Worm (Caenorhabditis elegans) whole organism, late embryonic: ENCODE data around the gene adal-1.

Source experiments
- C08G9.2 ChIP-seq: sonication (generic microtip); optimal IDR thresholded peaks from 2 replicates; lab custom pipeline; 2016; ENCODE audit warnings: mild to moderate bottlenecking, missing genetic modification characterization, moderate library complexity, missing compliant biosample characterization
- C38D4.7 ChIP-seq: fragments of 200-800 bp; sonication (Bioruptor generic); optimal IDR thresholded peaks from 2 replicates; lab custom pipeline; 2018; ENCODE audit warnings: mild to moderate bottlenecking, missing genetic modification characterization, moderate library complexity, missing compliant biosample characterization
- K02D7.2 ChIP-seq: sonication (generic microtip); optimal IDR thresholded peaks from 2 replicates; lab custom pipeline; 2017; ENCODE audit warnings: mild to moderate bottlenecking, missing genetic modification characterization, missing compliant biosample characterization
- K09A11.1 ChIP-seq: sonication (generic microtip); optimal IDR thresholded peaks from 2 replicates; lab custom pipeline; 2017; ENCODE audit warnings: antibody characterized with exemption, mild to moderate bottlenecking, missing genetic modification characterization, missing compliant biosample characterization; ENCODE audit not compliant: insufficient read depth
- T23F11.4 ChIP-seq: fragments of 200-800 bp; sonication (Bioruptor generic); optimal IDR thresholded peaks from 2 replicates; lab custom pipeline; 2018; ENCODE audit warnings: mild to moderate bottlenecking, missing genetic modification characterization, missing compliant biosample characterization
- Y22D7AL.16 ChIP-seq: sonication (generic microtip); optimal IDR thresholded peaks from 2 replicates; lab custom pipeline; 2016; ENCODE audit warnings: missing genetic modification characterization, missing compliant biosample characterization
- ama-1 ChIP-seq: fragments of 150-350 bp; optimal IDR thresholded peaks from 2 replicates; lab custom pipeline; 2014
- ceh-14 ChIP-seq: sonication (generic microtip); optimal IDR thresholded peaks from 2 replicates; lab custom pipeline; 2016; ENCODE audit warnings: missing genotype, missing genetic modification characterization, missing compliant biosample characterization
- ceh-19 ChIP-seq: fragments of 200-800 bp; sonication (Bioruptor generic); optimal IDR thresholded peaks from 2 replicates; lab custom pipeline; 2018; ENCODE audit warnings: mild to moderate bottlenecking, missing genetic modification characterization, missing compliant biosample characterization
- ceh-2 ChIP-seq: sonication (generic microtip); optimal IDR thresholded peaks from 2 replicates; lab custom pipeline; 2016; ENCODE audit warnings: missing genotype, missing genetic modification characterization, missing compliant biosample characterization
- ceh-22 ChIP-seq: sonication (generic microtip); optimal IDR thresholded peaks from 2 replicates; lab custom pipeline; 2017; ENCODE audit warnings: missing biosample characterization, missing genetic modification characterization
- ceh-24 ChIP-seq: sonication (generic microtip); optimal IDR thresholded peaks from 2 replicates; lab custom pipeline; 2016; ENCODE audit warnings: mild to moderate bottlenecking, missing genetic modification characterization, missing compliant biosample characterization
- ceh-30 ChIP-seq: fragments of 150-350 bp; optimal IDR thresholded peaks from 2 replicates; lab custom pipeline; 2014; ENCODE audit warnings: missing biosample characterization, missing genetic modification characterization
- ceh-34 ChIP-seq: sonication (generic microtip); optimal IDR thresholded peaks from 2 replicates; lab custom pipeline; 2016; ENCODE audit warnings: mild to moderate bottlenecking, missing genetic modification characterization, missing compliant biosample characterization
- ceh-48 ChIP-seq: sonication (generic microtip); optimal IDR thresholded peaks from 2 replicates; lab custom pipeline; 2016; ENCODE audit warnings: missing genetic modification characterization, inconsistent platforms, missing compliant biosample characterization
- ceh-9 ChIP-seq: sonication (generic microtip); optimal IDR thresholded peaks from 2 replicates; lab custom pipeline; 2016; ENCODE audit warnings: mild to moderate bottlenecking, missing genetic modification characterization, inconsistent platforms, missing compliant biosample characterization
- che-1 ChIP-seq: sonication (generic microtip); optimal IDR thresholded peaks from 2 replicates; lab custom pipeline; 2016; ENCODE audit warnings: mild to moderate bottlenecking, missing genetic modification characterization, missing compliant biosample characterization
- dve-1 ChIP-seq: sonication (generic microtip); optimal IDR thresholded peaks from 2 replicates; lab custom pipeline; 2017; ENCODE audit warnings: antibody characterized with exemption, mild to moderate bottlenecking, missing genetic modification characterization, missing compliant biosample characterization
- elt-2 ChIP-seq: sonication (generic microtip); optimal IDR thresholded peaks from 2 replicates; lab custom pipeline; 2016; ENCODE audit warnings: missing genetic modification reagents, missing genetic modification characterization, missing compliant biosample characterization
- elt-4 ChIP-seq: sonication (generic microtip); optimal IDR thresholded peaks from 2 replicates; lab custom pipeline; 2016; ENCODE audit warnings: missing genetic modification characterization, missing compliant biosample characterization
- ets-4 ChIP-seq: sonication (generic microtip); optimal IDR thresholded peaks from 2 replicates; lab custom pipeline; 2016; ENCODE audit warnings: missing genetic modification characterization, missing compliant biosample characterization
- fax-1 ChIP-seq: sonication (generic microtip); optimal IDR thresholded peaks from 2 replicates; lab custom pipeline; 2016; ENCODE audit warnings: missing genotype, missing genetic modification characterization, missing compliant biosample characterization
- fkh-10 ChIP-seq: fragments of 150-350 bp; optimal IDR thresholded peaks from 2 replicates; lab custom pipeline; 2014; ENCODE audit warnings: missing biosample characterization, missing genetic modification reagents, missing genetic modification characterization
- fkh-6 ChIP-seq: sonication (generic microtip); optimal IDR thresholded peaks from 2 replicates; lab custom pipeline; 2016; ENCODE audit warnings: missing genetic modification characterization, missing compliant biosample characterization
- gmeb-2 ChIP-seq: sonication (generic microtip); optimal IDR thresholded peaks from 2 replicates; lab custom pipeline; 2016; ENCODE audit warnings: missing genetic modification characterization, inconsistent platforms, missing compliant biosample characterization
- hlh-13 ChIP-seq: fragments of 200-800 bp; sonication (Bioruptor generic); optimal IDR thresholded peaks from 2 replicates; lab custom pipeline; 2018; ENCODE audit warnings: mild to moderate bottlenecking, missing genetic modification characterization, missing compliant biosample characterization
- hlh-30 ChIP-seq: sonication (generic microtip); optimal IDR thresholded peaks from 2 replicates; lab custom pipeline; 2017; ENCODE audit warnings: antibody characterized with exemption, missing genetic modification characterization, missing compliant biosample characterization; ENCODE audit not compliant: insufficient read depth
- hlh-6 ChIP-seq: sonication (generic microtip); optimal IDR thresholded peaks from 2 replicates; lab custom pipeline; 2016; ENCODE audit warnings: missing genotype, missing genetic modification characterization, missing compliant biosample characterization
- hlh-8 ChIP-seq: sonication (generic microtip); optimal IDR thresholded peaks from 2 replicates; lab custom pipeline; 2016; ENCODE audit warnings: missing genotype, missing genetic modification characterization, missing compliant biosample characterization
- lim-6 ChIP-seq: sonication (generic microtip); optimal IDR thresholded peaks from 2 replicates; lab custom pipeline; 2016; ENCODE audit warnings: missing genetic modification characterization, missing compliant biosample characterization
- lin-11 ChIP-seq: fragments of 200-800 bp; sonication (Bioruptor generic); optimal IDR thresholded peaks from 2 replicates; lab custom pipeline; 2018; ENCODE audit warnings: mild to moderate bottlenecking, missing genetic modification characterization, missing compliant biosample characterization
- mec-3 ChIP-seq: sonication (generic microtip); optimal IDR thresholded peaks from 2 replicates; lab custom pipeline; 2016; ENCODE audit warnings: borderline replicate concordance, missing genetic modification characterization, missing compliant biosample characterization
- nhr-232 ChIP-seq: sonication (generic microtip); optimal IDR thresholded peaks from 2 replicates; lab custom pipeline; 2016; ENCODE audit warnings: missing genetic modification characterization, missing compliant biosample characterization
- odd-2 ChIP-seq: sonication (generic microtip); optimal IDR thresholded peaks from 2 replicates; lab custom pipeline; 2017; ENCODE audit warnings: antibody characterized with exemption, mild to moderate bottlenecking, missing genetic modification characterization, missing compliant biosample characterization
- pat-9 ChIP-seq: fragments of 200-800 bp; sonication (Bioruptor generic); optimal IDR thresholded peaks from 2 replicates; lab custom pipeline; 2018; ENCODE audit warnings: mild to moderate bottlenecking, missing genetic modification characterization, moderate library complexity, missing compliant biosample characterization
- pros-1 ChIP-seq: fragments of 150-350 bp; optimal IDR thresholded peaks from 2 replicates; lab custom pipeline; 2014; ENCODE audit warnings: missing biosample characterization, missing genetic modification reagents, missing genetic modification characterization
- ref-2 ChIP-seq: sonication (generic microtip); optimal IDR thresholded peaks from 2 replicates; lab custom pipeline; 2016; ENCODE audit warnings: missing genetic modification characterization, missing compliant biosample characterization
- syd-9 ChIP-seq: sonication (generic microtip); optimal IDR thresholded peaks from 2 replicates; lab custom pipeline; 2016; ENCODE audit warnings: mild to moderate bottlenecking, missing genetic modification characterization, moderate library complexity, missing compliant biosample characterization
- tbx-2 ChIP-seq: sonication (generic microtip); optimal IDR thresholded peaks from 2 replicates; lab custom pipeline; 2016; ENCODE audit warnings: missing genetic modification characterization, missing compliant biosample characterization
- unc-42 ChIP-seq: sonication (generic microtip); optimal IDR thresholded peaks from 2 replicates; lab custom pipeline; 2016; ENCODE audit warnings: missing genotype, missing genetic modification characterization, missing compliant biosample characterization
- unc-86 ChIP-seq: sonication (generic microtip); optimal IDR thresholded peaks from 2 replicates; lab custom pipeline; 2016; ENCODE audit warnings: missing genetic modification characterization, missing compliant biosample characterization
- zip-5 ChIP-seq: sonication (generic microtip); optimal IDR thresholded peaks from 2 replicates; lab custom pipeline; 2016; ENCODE audit warnings: missing genetic modification characterization, missing compliant biosample characterization
- ztf-16 ChIP-seq: sonication (generic microtip); optimal IDR thresholded peaks from 2 replicates; lab custom pipeline; 2017; ENCODE audit warnings: missing genetic modification characterization, missing compliant biosample characterization

adal-1 gene

ce11 chrII:6884568-6884967 lies 8.9 kb downstream of the adal-1 start:
- TF ChIP-seq ceh-19 = no peak
- TF ChIP-seq che-1 (tag; lab: Kevin White, UChicago) = no peak
- no peak for TF ChIP-seq nhr-232 (tag; lab: Kevin White, UChicago)
- TF ChIP-seq hlh-6 = no peak
- TF ChIP-seq pat-9 (tag; lab: Kevin White, UChicago) = no peak
- TF ChIP-seq Y22D7AL.16 (tag; lab: Kevin White, UChicago) = no peak
- no peak for TF ChIP-seq mec-3
- TF ChIP-seq fax-1 (tag; lab: Kevin White, UChicago) = no peak
- TF ChIP-seq ztf-16 (tag; lab: Kevin White, UChicago) = no peak
- TF ChIP-seq unc-86 (tag; lab: Kevin White, UChicago) = no peak
- no peak for TF ChIP-seq hlh-30 (tag; lab: Kevin White, UChicago)
- no peak for TF ChIP-seq hlh-8 (tag; lab: Kevin White, UChicago)
- TF ChIP-seq elt-4 (tag; lab: Kevin White, UChicago) = no peak

ce11 chrII:6883716-6884115 lies 9.7 kb downstream of the adal-1 start, which contains the start of gene pmp-1:
Gene pmp-1, minus strand, starts transcription at chrII:6883754.
- no peak for TF ChIP-seq dve-1 (tag; lab: Kevin White, UChicago)

ce11 chrII:6882335-6882734 lies 11.1 kb downstream of the adal-1 start:
- TF ChIP-seq lin-11 (tag; lab: Kevin White, UChicago) (no peak), tbx-2 (tag; lab: Kevin White, UChicago) (no peak), ceh-9 (no peak), ceh-22 (no peak), C08G9.2 (tag; lab: Kevin White, UChicago) (no peak), odd-2 (tag; lab: Kevin White, UChicago) (no peak), ref-2 (tag; lab: Kevin White, UChicago) (no peak), ets-4 (tag; lab: Kevin White, UChicago) (no peak), unc-42 (tag; lab: Kevin White, UChicago) (no peak), ceh-30 (no peak), T23F11.4 (no peak), hlh-13 (GFP tag; lab: Kevin White, UChicago) (no peak), ama-1 (lab: Kevin White, UChicago) (no peak), syd-9 (tag; lab: Kevin White, UChicago) (no peak), gmeb-2 (tag; lab: Kevin White, UChicago) (no peak), ztf-16 (tag; lab: Kevin White, UChicago) (no peak)

- TF ChIP-seq ceh-34 (tag; lab: Kevin White, UChicago) (no peak), lim-6 (tag; lab: Kevin White, UChicago) (no peak), fkh-6 (tag; lab: Kevin White, UChicago) (no peak), fax-1 (tag; lab: Kevin White, UChicago) (no peak), fkh-10 (GFP tag; lab: Kevin White, UChicago) (no peak), odd-2 (tag; lab: Kevin White, UChicago) (no peak), elt-2 (no peak), zip-5 (tag; lab: Kevin White, UChicago) (no peak), unc-86 (tag; lab: Kevin White, UChicago) (no peak), C08G9.2 (tag; lab: Kevin White, UChicago) (no peak)
Measured at ce11 chrII:6880067-6880466, 13.4 kb downstream of the adal-1 start, which contains the start of gene C44B7.7. Gene C44B7.7, minus strand, starts transcription at chrII:6880167.

- TF ChIP-seq hlh-6 (no peak), lim-6 (tag; lab: Kevin White, UChicago) (no peak), nhr-232 (tag; lab: Kevin White, UChicago) (no peak), C08G9.2 (tag; lab: Kevin White, UChicago) (no peak), ceh-19 (no peak), lin-11 (tag; lab: Kevin White, UChicago) (no peak), K02D7.2 (tag; lab: Kevin White, UChicago) (no peak), ceh-14 (tag; lab: Kevin White, UChicago) (no peak), ceh-48 (tag; lab: Kevin White, UChicago) (no peak), ceh-2 (tag; lab: Kevin White, UChicago) (no peak), ref-2 (tag; lab: Kevin White, UChicago) (no peak), ceh-24 (no peak), C38D4.7 (GFP tag; lab: Kevin White, UChicago) (no peak), pros-1 (tag; lab: Kevin White, UChicago) (no peak), K09A11.1 (tag; lab: Kevin White, UChicago) (no peak)
Measured at ce11 chrII:6877881-6878280, 15.6 kb downstream of the adal-1 start.
